Fruit fly (Drosophila melanogaster) whole organism: ENCODE data around the gene Cpr72Ec.

Experiments used
- CG8478 ChIP-seq: fragments of >200 bp; optimal IDR thresholded peaks from 2 replicates; lab custom pipeline; 2018; ENCODE audit warnings: inconsistent platforms
- pan ChIP-seq: fragments of >200 bp; optimal IDR thresholded peaks from 2 replicates; lab custom pipeline; 2017
- psq ChIP-seq: fragments of >200 bp; optimal IDR thresholded peaks from 2 replicates; lab custom pipeline; 2017
- usp ChIP-seq: fragments of >200 bp; optimal IDR thresholded peaks from 2 replicates; lab custom pipeline; 2017; ENCODE audit warnings: missing biosample characterization, missing genetic modification characterization, mixed read lengths

DNA sequence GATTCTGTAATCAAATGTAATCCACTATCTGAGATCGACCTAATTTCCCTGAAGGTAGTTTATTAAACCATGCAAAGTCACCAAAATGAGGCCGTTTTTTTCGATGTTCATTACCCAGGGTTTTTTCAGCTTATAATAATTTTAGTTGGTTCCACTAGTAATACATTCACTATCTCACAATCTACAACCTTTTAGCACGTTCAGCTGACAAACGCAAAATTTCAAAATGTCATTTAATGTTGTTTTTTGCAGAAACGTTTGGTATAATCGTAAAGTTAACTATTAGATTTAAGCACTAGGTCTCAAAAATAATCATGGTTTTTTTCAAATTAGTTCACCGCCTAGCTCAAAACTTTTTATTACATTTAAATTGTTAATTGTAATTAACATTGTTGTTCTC is 33.0 kb upstream of the Cpr72Ec start, which contains the start of gene CG44836:
- TF ChIP-seq pan (no peak), usp (GFP tag; lab: Kevin White, UChicago) (no peak), CG8478 (lab: Kevin White, UChicago) (no peak), psq (lab: Kevin White, UChicago) (no peak)
